Worm (Caenorhabditis elegans): Measurements from ENCODE around the gene hrpa-1.

The hrpa-1 gene

ce11 chrIV:3368638-3369247 lies 30.1 kb upstream of the hrpa-1 start, which contains the start of gene vha-19 (continued):
- TF ChIP-seq R02D3.7 (tag; optimal IDR thresholded peaks at IDR 0.05) = no peak
- peak; percentile 35 for TF ChIP-seq mep-1 (tag; optimal IDR thresholded peaks at IDR 0.05)
- peak; percentile 23 for TF ChIP-seq dpl-1 (GFP tag; optimal IDR thresholded peaks at IDR 0.05)
- TF ChIP-seq jun-1 (tag; optimal IDR thresholded peaks at IDR 0.05) = no peak
- TF ChIP-seq nhr-11 (tag; optimal IDR thresholded peaks at IDR 0.05) = no peak
- no peak for TF ChIP-seq lin-15B (tag; optimal IDR thresholded peaks at IDR 0.05)
- no peak for TF ChIP-seq ceh-28 (tag; optimal IDR thresholded peaks at IDR 0.05)
- no peak for TF ChIP-seq F44E2.7 (GFP tag; IDR thresholded peaks at IDR 0.05)
- no peak for TF ChIP-seq dmd-8 (GFP tag; IDR thresholded peaks at IDR 0.05)
- no peak for TF ChIP-seq lir-3 (tag; optimal IDR thresholded peaks at IDR 0.05)
- TF ChIP-seq mxl-2 (GFP tag; conservative IDR thresholded peaks at IDR 0.05) = no peak
- TF ChIP-seq ceh-32 (tag; optimal IDR thresholded peaks at IDR 0.05; ENCODE audit: poor library complexity) = no peak
- TF ChIP-seq F37D6.2 (tag; optimal IDR thresholded peaks at IDR 0.05) = no peak
- no peak for TF ChIP-seq zag-1 (tag; optimal IDR thresholded peaks at IDR 0.05)
- peak; percentile 65 for TF ChIP-seq hlh-11 (tag; optimal IDR thresholded peaks at IDR 0.05)
- no peak for TF ChIP-seq fkh-10 (GFP tag; optimal IDR thresholded peaks at IDR 0.05)
- no peak for TF ChIP-seq daf-16 (GFP tag; optimal IDR thresholded peaks at IDR 0.05)
- no peak for TF ChIP-seq daf-16 (tag; optimal IDR thresholded peaks at IDR 0.05)
- no peak for TF ChIP-seq hlh-30 (tag; optimal IDR thresholded peaks at IDR 0.05; ENCODE audit: insufficient read depth)
- TF ChIP-seq hif-1 (tag; optimal IDR thresholded peaks at IDR 0.05) = no peak
- TF ChIP-seq dmd-9 (GFP tag; IDR thresholded peaks at IDR 0.05) = no peak
- no peak for TF ChIP-seq spr-3 (GFP tag; optimal IDR thresholded peaks at IDR 0.05)
- peak; percentile 24 for TF ChIP-seq nhr-28 (tag; optimal IDR thresholded peaks at IDR 0.05)
- no peak for TF ChIP-seq T20F7.1 (GFP tag; optimal IDR thresholded peaks at IDR 0.05)

- no peak for TF ChIP-seq nhr-111 (GFP tag; optimal IDR thresholded peaks at IDR 0.05)
- no peak for TF ChIP-seq nhr-77 (tag; optimal IDR thresholded peaks at IDR 0.05)
- TF ChIP-seq T26A8.4 (GFP tag; IDR thresholded peaks at IDR 0.05) = no peak
- TF ChIP-seq hmg-1.1 (GFP tag; IDR thresholded peaks at IDR 0.05) = no peak
- no peak for TF ChIP-seq ceh-32 (tag; optimal IDR thresholded peaks at IDR 0.05; ENCODE audit: poor library complexity)
- TF ChIP-seq ZK546.5 (tag; optimal IDR thresholded peaks at IDR 0.05) = no peak
- no peak for TF ChIP-seq lir-3 (tag; optimal IDR thresholded peaks at IDR 0.05)
- no peak for TF ChIP-seq F37D6.2 (tag; optimal IDR thresholded peaks at IDR 0.05)
- TF ChIP-seq zfp-2 (tag; optimal IDR thresholded peaks at IDR 0.05) = no peak
- no peak for TF ChIP-seq zag-1 (tag; optimal IDR thresholded peaks at IDR 0.05)
- TF ChIP-seq F44E2.7 (GFP tag; IDR thresholded peaks at IDR 0.05) = no peak
- TF ChIP-seq ZK337.2 (GFP tag; IDR thresholded peaks at IDR 0.05) = no peak
- no peak for TF ChIP-seq ceh-62 (tag; optimal IDR thresholded peaks at IDR 0.05)
- TF ChIP-seq skn-1 (tag; optimal IDR thresholded peaks at IDR 0.05) = no peak
- no peak for TF ChIP-seq hlh-30 (tag; optimal IDR thresholded peaks at IDR 0.05; ENCODE audit: insufficient read depth)
- no peak for TF ChIP-seq jun-1 (tag; optimal IDR thresholded peaks at IDR 0.05)
- no peak for TF ChIP-seq F26F4.8 (GFP tag; conservative IDR thresholded peaks at IDR 0.05)
These were observed 25.1 kb upstream of the hrpa-1 start for ce11 chrIV:3363784-3364183.

ce11 chrIV:3363221-3363620 lies 24.6 kb upstream of the hrpa-1 start, which contains the start of gene Y55H10A.2:
Y55H10A.2 (plus strand) TSS chrIV:3363521.
- no peak for TF ChIP-seq lin-39 (tag; optimal IDR thresholded peaks at IDR 0.05)
- TF ChIP-seq aha-1 (tag) = peak; percentile 69
- TF ChIP-seq nhr-28 (tag; optimal IDR thresholded peaks at IDR 0.05) = no peak
- no peak for TF ChIP-seq nhr-237 (tag; optimal IDR thresholded peaks at IDR 0.05)

ce11 chrIV:3354757-3355156 lies 16.1 kb upstream of the hrpa-1 start, which contains the start of gene F42A6.1:
F42A6.1 (plus strand) TSS chrIV:3355057.
- TF ChIP-seq Y105C5A.15 (GFP tag; IDR thresholded peaks at IDR 0.05) = no peak
- TF ChIP-seq aha-1 (tag) = peak; percentile 16

All from whole organism, L4 larva.